Fruit fly (Drosophila melanogaster): ENCODE data around the gene CG10555.

Gene CG10555

dm6 chrX:8410349-8411240 lies 11.9 kb downstream of the CG10555 start (continued):
- TF ChIP-seq insv (GFP tag; optimal IDR thresholded peaks at IDR 0.05) (no peak), CG30403 (GFP tag; optimal IDR thresholded peaks at IDR 0.05) (no peak), CG11085 (GFP tag; IDR thresholded peaks at IDR 0.05) (peak; percentile 14; the same call in 1 of the 2 replicates), jing (GFP tag; optimal IDR thresholded peaks at IDR 0.05) (no peak), CrebB (tag; optimal IDR thresholded peaks at IDR 0.05) (no peak), maf-S (GFP tag; optimal IDR thresholded peaks at IDR 0.05) (no peak), Myb (GFP tag; optimal IDR thresholded peaks at IDR 0.05) (no peak), Lim3 (GFP tag; IDR thresholded peaks at IDR 0.05) (no peak), sr (GFP tag; IDR thresholded peaks at IDR 0.05) (peak; percentile 10; the same call in 1 of the 3 replicates), odd (GFP tag; optimal IDR thresholded peaks at IDR 0.05) (no peak), MBD-R2 (GFP tag; IDR thresholded peaks at IDR 0.05) (no peak), gcm (GFP tag; optimal IDR thresholded peaks at IDR 0.05) (no peak), salm (tag; optimal IDR thresholded peaks at IDR 0.05) (no peak), CG11560 (tag; IDR thresholded peaks at IDR 0.05) (no peak), CG9932 (GFP tag; IDR thresholded peaks at IDR 0.05) (peak; percentile 21; the same call in 1 of the 2 replicates), CG8359 (GFP tag; optimal IDR thresholded peaks at IDR 0.05; ENCODE audit: borderline replicate concordance) (no peak), shn (GFP tag; optimal IDR thresholded peaks at IDR 0.05) (no peak), CG9727 (GFP tag; optimal IDR thresholded peaks at IDR 0.05) (no peak), CG4854 (GFP tag; optimal IDR thresholded peaks at IDR 0.05) (no peak), fru (optimal IDR thresholded peaks at IDR 0.05) (no peak), ranshi (GFP tag; IDR thresholded peaks at IDR 0.05) (no peak; the same call in 1 of the 2 replicates), Dp (GFP tag; optimal IDR thresholded peaks at IDR 0.05) (no peak), NfI (GFP tag; optimal IDR thresholded peaks at IDR 0.05) (no peak), otp (GFP tag; IDR thresholded peaks at IDR 0.05) (no peak), HmgD (GFP tag; optimal IDR thresholded peaks at IDR 0.05) (peak; percentile 9), CG5245 (GFP tag; optimal IDR thresholded peaks at IDR 0.05) (no peak), onecut (GFP tag; IDR thresholded peaks at IDR 0.05) (peak; percentile 29), CG6683 (GFP tag; optimal IDR thresholded peaks at IDR 0.05) (no peak), fu2 (GFP tag; optimal IDR thresholded peaks at IDR 0.05) (no peak), CG16813 (GFP tag; IDR thresholded peaks at IDR 0.05; ENCODE audit: partially characterized antibody) (no peak), HLH3B (GFP tag; IDR thresholded peaks at IDR 0.05) (no peak), tap (tag; optimal IDR thresholded peaks at IDR 0.05) (no peak), Stat92E (GFP tag; optimal IDR thresholded peaks at IDR 0.05) (no peak), CG14710 (tag; optimal IDR thresholded peaks at IDR 0.05) (no peak), Hmr (GFP tag; optimal IDR thresholded peaks at IDR 0.05) (peak; percentile 19), CG6813 (GFP tag; optimal IDR thresholded peaks at IDR 0.05) (peak; percentile 33), gt (GFP tag; IDR thresholded peaks at IDR 0.05) (no peak), Meics (GFP tag; optimal IDR thresholded peaks at IDR 0.05) (no peak), CG4707 (GFP tag; optimal IDR thresholded peaks at IDR 0.05) (no peak), ewg (GFP tag; optimal IDR thresholded peaks at IDR 0.05) (peak; percentile 22), CG14441 (GFP tag; IDR thresholded peaks at IDR 0.05) (no peak), Xrp1 (GFP tag; IDR thresholded peaks at IDR 0.05) (peak; percentile 6; the same call in 1 of the 2 replicates), Deaf1 (tag; optimal IDR thresholded peaks at IDR 0.05) (no peak), Rx (GFP tag; IDR thresholded peaks at IDR 0.05) (no peak), Gsc (GFP tag; IDR thresholded peaks at IDR 0.05) (no peak), luna (GFP tag; optimal IDR thresholded peaks at IDR 0.05) (no peak), rib (GFP tag; IDR thresholded peaks at IDR 0.05) (peak; percentile 48; the same call in 1 of the 2 replicates), B-H1 (GFP tag; IDR thresholded peaks at IDR 0.05) (no peak; the same call in 2 of the 3 replicates), Dek (tag; optimal IDR thresholded peaks at IDR 0.05) (no peak), Mrtf (GFP tag; IDR thresholded peaks at IDR 0.05) (no peak)
